Worm (Caenorhabditis elegans) whole organism, young adult: ENCODE data around the gene K08D9.10.

Experiments
- C06A6.2 ChIP-seq: fragments of 200-800 bp; sonication (Bioruptor generic); conservative IDR thresholded peaks from 2 replicates; pipeline ENCODE4 v1.3.6; 2022; ENCODE audit warnings: missing genetic modification characterization, missing compliant biosample characterization
- F33H1.4 ChIP-seq: fragments of 200-800 bp; sonication (Bioruptor generic); IDR thresholded peaks from 2 replicates; pipeline ENCODE4 v1.3.6; 2022; ENCODE audit warnings: missing genetic modification reagents, missing genetic modification characterization, missing compliant biosample characterization
- F37B4.10 ChIP-seq: fragments of 200-800 bp; sonication (Bioruptor generic); IDR thresholded peaks from 2 replicates; pipeline ENCODE4 v1.3.6; 2022; ENCODE audit warnings: missing genetic modification characterization, missing compliant biosample characterization
- F57A8.1 ChIP-seq: fragments of 200-800 bp; sonication (Bioruptor generic); optimal IDR thresholded peaks from 2 replicates; lab custom pipeline; 2018; ENCODE audit warnings: mild to moderate bottlenecking, missing genetic modification characterization, moderate library complexity, missing compliant biosample characterization
- T07F8.4 ChIP-seq: sonication (generic microtip); optimal IDR thresholded peaks from 2 replicates; lab custom pipeline; 2016; ENCODE audit warnings: mild to moderate bottlenecking, missing genetic modification characterization, moderate library complexity, missing compliant biosample characterization
- T26A5.8 ChIP-seq: sonication (generic microtip); optimal IDR thresholded peaks from 2 replicates; lab custom pipeline; 2016; ENCODE audit warnings: missing genetic modification characterization, missing compliant biosample characterization
- Y53F4B.3 ChIP-seq: fragments of 200-800 bp; sonication (Bioruptor generic); IDR thresholded peaks from 2 replicates; pipeline ENCODE4 v1.3.6; 2022; ENCODE audit warnings: missing genetic modification reagents, missing genetic modification characterization, missing compliant biosample characterization
- Y53G8AR.9 ChIP-seq: fragments of 200-800 bp; sonication (Bioruptor generic); conservative IDR thresholded peaks from 2 replicates; pipeline ENCODE4 v1.3.6; 2022; ENCODE audit warnings: missing genetic modification reagents, missing genetic modification characterization, missing compliant biosample characterization
- Y95B8A.8 ChIP-seq: fragments of 200-800 bp; sonication (Bioruptor generic); IDR thresholded peaks from 2 replicates; pipeline ENCODE4 v1.3.6; 2022; ENCODE audit warnings: missing genetic modification reagents, missing genetic modification characterization, missing compliant biosample characterization
- aptf-2 ChIP-seq: fragments of 200-800 bp; sonication (Bioruptor generic); conservative IDR thresholded peaks from 2 replicates; pipeline ENCODE4 v1.3.6; 2022; ENCODE audit warnings: missing genetic modification reagents, missing genetic modification characterization, missing compliant biosample characterization
- bed-1 ChIP-seq: fragments of 200-800 bp; sonication (Bioruptor generic); IDR thresholded peaks from 2 replicates; pipeline ENCODE4 v1.3.6; 2022; ENCODE audit warnings: missing genetic modification reagents, missing genetic modification characterization, missing compliant biosample characterization
- cebp-1 ChIP-seq, 2 experiments: fragments of 200-800 bp in 1 of 2; sonication (Bioruptor generic) in 1 of 2; sonication (generic microtip) in 1 of 2; IDR thresholded peaks in 1 of 2; optimal IDR thresholded peaks in 1 of 2; 2 replicates each; pipeline versions ENCODE4 v1.3.6 to Lab custom; 2017 to 2022; ENCODE audit warnings: missing compliant biosample characterization in 2 of 2, missing genetic modification characterization in 2 of 2, mild to moderate bottlenecking in 1 of 2, missing genetic modification reagents in 1 of 2, moderate library complexity in 1 of 2
- cebp-2 ChIP-seq: fragments of 200-800 bp; sonication (Bioruptor generic); IDR thresholded peaks from 2 replicates; pipeline ENCODE4 v1.3.6; 2022; ENCODE audit warnings: missing genetic modification characterization, missing compliant biosample characterization
- ceh-100 ChIP-seq: fragments of 200-800 bp; sonication (Bioruptor generic); IDR thresholded peaks from 2 replicates; pipeline ENCODE4 v1.3.6; 2022; ENCODE audit warnings: missing genetic modification reagents, missing genetic modification characterization, missing compliant biosample characterization
- ceh-40 ChIP-seq: fragments of 200-800 bp; sonication (Bioruptor generic); IDR thresholded peaks from 2 replicates; pipeline ENCODE4 v1.3.6; 2022; ENCODE audit warnings: missing genetic modification characterization, missing compliant biosample characterization
- dox-1 ChIP-seq: fragments of 200-800 bp; sonication (Bioruptor generic); IDR thresholded peaks from 2 replicates; pipeline ENCODE4 v1.3.6; 2022; ENCODE audit warnings: missing genetic modification reagents, missing genetic modification characterization, missing compliant biosample characterization
- lag-1 ChIP-seq: fragments of 200-800 bp; sonication (Bioruptor generic); IDR thresholded peaks from 2 replicates; pipeline ENCODE4 v1.3.6; 2022; ENCODE audit warnings: missing genetic modification reagents, missing genetic modification characterization, missing compliant biosample characterization
- lin-26 ChIP-seq: fragments of 200-800 bp; sonication (Bioruptor generic); IDR thresholded peaks from 2 replicates; pipeline ENCODE4 v1.3.6; 2022; ENCODE audit warnings: missing genetic modification reagents, missing genetic modification characterization, missing compliant biosample characterization
- lsy-27 ChIP-seq: sonication (generic microtip); optimal IDR thresholded peaks from 2 replicates; lab custom pipeline; 2017; ENCODE audit warnings: missing genetic modification characterization, mild to moderate bottlenecking, missing compliant biosample characterization, antibody characterized with exemption, missing genotype, borderline replicate concordance; ENCODE audit not compliant: insufficient read depth
- madf-6 ChIP-seq: fragments of 200-800 bp; sonication (Bioruptor generic); IDR thresholded peaks from 2 replicates; pipeline ENCODE4 v1.3.6; 2022; ENCODE audit warnings: missing genetic modification reagents, missing genetic modification characterization, missing compliant biosample characterization
- mcd-1 ChIP-seq: fragments of 200-800 bp; sonication (Bioruptor generic); IDR thresholded peaks from 2 replicates; pipeline ENCODE4 v1.3.6; 2022; ENCODE audit warnings: missing genetic modification reagents, missing genetic modification characterization, missing compliant biosample characterization
- mxl-1 ChIP-seq: sonication (generic microtip); optimal IDR thresholded peaks from 2 replicates; lab custom pipeline; 2016; ENCODE audit warnings: missing genetic modification characterization, missing compliant biosample characterization
- nfyb-1 ChIP-seq: fragments of 200-800 bp; sonication (Bioruptor generic); IDR thresholded peaks from 2 replicates; pipeline ENCODE4 v1.3.6; 2022; ENCODE audit warnings: missing genetic modification reagents, missing genetic modification characterization, missing compliant biosample characterization
- nhr-120 ChIP-seq: fragments of 200-800 bp; sonication (Bioruptor generic); IDR thresholded peaks from 2 replicates; pipeline ENCODE4 v1.3.6; 2022; ENCODE audit warnings: missing genetic modification characterization, missing compliant biosample characterization
- nhr-80 ChIP-seq: sonication (generic microtip); optimal IDR thresholded peaks from 2 replicates; lab custom pipeline; 2016; ENCODE audit warnings: missing genetic modification characterization, missing compliant biosample characterization
- nhr-90 ChIP-seq: sonication (generic microtip); optimal IDR thresholded peaks from 2 replicates; lab custom pipeline; 2016; ENCODE audit warnings: missing genotype, mild to moderate bottlenecking, missing genetic modification characterization, missing compliant biosample characterization
- snpc-1.3 ChIP-seq: sonication (generic microtip); optimal IDR thresholded peaks from 2 replicates; lab custom pipeline; 2017; ENCODE audit warnings: missing genetic modification characterization, mild to moderate bottlenecking, missing compliant biosample characterization, antibody characterized with exemption, moderate library complexity, missing genotype, missing genetic modification reagents; ENCODE audit not compliant: insufficient read depth
- snpc-4 ChIP-seq, 5 experiments: fragments of 150-350 bp in 1 of 5; sonication (generic microtip) in 4 of 5; optimal IDR thresholded peaks; 2 replicates each; lab custom pipeline; 2014 to 2018; ENCODE audit warnings: missing genetic modification characterization in 5 of 5, missing biosample characterization in 3 of 5, antibody characterized with exemption in 2 of 5, mild to moderate bottlenecking in 2 of 5, missing compliant biosample characterization in 2 of 5, missing genotype in 2 of 5, moderate library complexity in 2 of 5, missing genetic modification reagents in 1 of 5
- tbp1 ChIP-seq: fragments of 200-800 bp; sonication (Bioruptor generic); optimal IDR thresholded peaks from 2 replicates; lab custom pipeline; 2018; ENCODE audit warnings: mild to moderate bottlenecking, missing genetic modification characterization, missing compliant biosample characterization
- unc-130 ChIP-seq: sonication (generic microtip); optimal IDR thresholded peaks from 2 replicates; lab custom pipeline; 2016; ENCODE audit warnings: missing genetic modification reagents, missing genetic modification characterization, missing compliant biosample characterization
- xnd-1 ChIP-seq: sonication (generic microtip); optimal IDR thresholded peaks from 2 replicates; lab custom pipeline; 2016; ENCODE audit warnings: missing genotype, missing genetic modification reagents, missing genetic modification characterization, missing compliant biosample characterization
- ztf-28 ChIP-seq: fragments of 200-800 bp; sonication (Bioruptor generic); IDR thresholded peaks from 2 replicates; pipeline ENCODE4 v1.3.6; 2022; ENCODE audit warnings: missing genetic modification reagents, missing genetic modification characterization, missing compliant biosample characterization
- ztf-3 ChIP-seq: fragments of 200-800 bp; sonication (Bioruptor generic); optimal IDR thresholded peaks from 2 replicates; lab custom pipeline; 2018; ENCODE audit warnings: mild to moderate bottlenecking, missing genetic modification characterization, missing compliant biosample characterization

Gene K08D9.10

ce11 chrV:3193091-3193608 is 37.5 kb upstream of the K08D9.10 start, which contains the start of the genes Y73C8B.3 and Y73C8B.9 (continued):
- TF ChIP-seq ztf-28 (GFP tag; lab: Robert Waterston, UW) (no peak), unc-130 (no peak), dox-1 (no peak), ceh-40 (no peak), T07F8.4 (no peak)

DNA sequence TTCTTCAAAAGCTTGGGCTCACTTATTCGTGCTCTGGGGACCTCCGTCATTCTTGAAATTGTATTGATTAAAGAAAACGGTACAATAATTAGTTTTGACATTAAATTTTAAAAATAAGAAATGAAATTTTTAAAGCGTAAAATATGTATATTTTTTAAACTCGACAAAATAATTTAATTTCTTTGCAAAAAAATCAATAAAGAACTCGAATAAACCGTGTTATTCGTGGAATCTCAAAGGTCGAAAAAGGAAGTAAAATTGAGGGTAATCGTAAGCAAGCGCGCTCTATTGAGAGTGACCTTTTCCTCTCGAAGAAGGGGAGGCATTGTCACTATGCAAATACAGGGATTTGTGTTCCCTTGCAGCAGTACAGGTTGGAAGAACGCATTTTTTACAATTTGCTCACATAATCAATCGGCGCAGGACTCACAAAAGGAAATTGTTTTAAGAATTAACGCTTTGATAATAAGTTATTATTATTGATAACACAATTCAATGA is 35.7 kb upstream of the K08D9.10 start, which contains the start of gene Y73C8B.2:
Gene Y73C8B.2 (minus strand): TSS at position 51 of the 499 bp plus-strand sequence.
- TF ChIP-seq T26A5.8 = no peak
- TF ChIP-seq F37B4.10 (GFP tag; lab: Robert Waterston, UW) = no peak
- TF ChIP-seq lsy-27 (tag; lab: Kevin White, UChicago) = no peak
- TF ChIP-seq ztf-3 (GFP tag; lab: Kevin White, UChicago) = no peak
- TF ChIP-seq Y53F4B.3 = no peak
- TF ChIP-seq nhr-80 (tag; lab: Kevin White, UChicago) = peak; percentile 8
- no peak for TF ChIP-seq xnd-1 (tag; lab: Kevin White, UChicago)
- TF ChIP-seq bed-1 (GFP tag; lab: Robert Waterston, UW) = no peak
- no peak for TF ChIP-seq unc-130
- no peak for TF ChIP-seq F33H1.4 (GFP tag; lab: Robert Waterston, UW)
- no peak for TF ChIP-seq Y53G8AR.9 (GFP tag; lab: Robert Waterston, UW)
- no peak for TF ChIP-seq tbp1 (GFP tag; lab: Kevin White, UChicago)
- TF ChIP-seq mcd-1 (GFP tag; lab: Robert Waterston, UW) = peak; percentile 73
- TF ChIP-seq cebp-1 (GFP tag; IDR thresholded peaks at IDR 0.05; lab: Robert Waterston, UW) = no peak
- TF ChIP-seq cebp-1 (tag; optimal IDR thresholded peaks at IDR 0.05; lab: Kevin White, UChicago) = no peak
- no peak for TF ChIP-seq cebp-2 (GFP tag; lab: Robert Waterston, UW)
- TF ChIP-seq lag-1 (GFP tag; lab: Robert Waterston, UW) = no peak
- no peak for TF ChIP-seq snpc-1.3 (tag; lab: Kevin White, UChicago)
- no peak for TF ChIP-seq aptf-2 (GFP tag; lab: Robert Waterston, UW)

DNA sequence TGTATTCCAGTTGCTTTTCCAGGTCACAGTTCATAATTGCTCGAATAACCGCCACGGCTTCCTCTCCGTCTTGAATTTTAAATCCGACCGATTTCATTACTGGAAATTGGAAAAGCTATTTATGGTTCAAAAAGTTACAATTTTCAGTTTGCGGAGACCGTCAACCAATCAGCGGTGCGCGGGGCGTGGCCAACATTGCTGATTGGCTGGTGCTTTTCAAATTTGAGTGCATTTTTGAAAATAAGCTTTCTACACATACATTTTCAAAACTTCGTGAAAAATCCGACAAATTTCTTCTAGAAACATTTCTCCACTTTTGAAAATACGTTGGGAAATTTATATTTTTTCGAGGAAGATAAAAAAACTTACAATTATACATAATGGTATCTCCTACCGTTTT is 34.9 kb upstream of the K08D9.10 start:
- TF ChIP-seq C06A6.2 (GFP tag; lab: Robert Waterston, UW) (no peak), nhr-120 (GFP tag; lab: Robert Waterston, UW) (no peak), Y95B8A.8 (GFP tag; lab: Robert Waterston, UW) (no peak), nfyb-1 (peak; percentile 66; the same call in 1 of the 2 replicates), snpc-4 (GFP tag; optimal IDR thresholded peaks at IDR 0.05; lab: Kevin White, UChicago) (no peak), snpc-4 (tag; optimal IDR thresholded peaks at IDR 0.05; lab: Kevin White, UChicago) (no peak)

- TF ChIP-seq madf-6 = no peak
- no peak for TF ChIP-seq cebp-1 (GFP tag; IDR thresholded peaks at IDR 0.05; lab: Robert Waterston, UW)
- TF ChIP-seq cebp-1 (tag; optimal IDR thresholded peaks at IDR 0.05; lab: Kevin White, UChicago) = peak; percentile 2
- TF ChIP-seq, all 124 proteins: peak for 1
These were observed 33.8 kb upstream of the K08D9.10 start, which contains the start of the genes Y73C8B.1 and Y73C8B.5 for ce11 chrV:3196832-3197329. Gene Y73C8B.1, minus strand, starts transcription at chrV:3196882. Gene Y73C8B.5, plus strand, starts transcription at chrV:3197268.

DNA sequence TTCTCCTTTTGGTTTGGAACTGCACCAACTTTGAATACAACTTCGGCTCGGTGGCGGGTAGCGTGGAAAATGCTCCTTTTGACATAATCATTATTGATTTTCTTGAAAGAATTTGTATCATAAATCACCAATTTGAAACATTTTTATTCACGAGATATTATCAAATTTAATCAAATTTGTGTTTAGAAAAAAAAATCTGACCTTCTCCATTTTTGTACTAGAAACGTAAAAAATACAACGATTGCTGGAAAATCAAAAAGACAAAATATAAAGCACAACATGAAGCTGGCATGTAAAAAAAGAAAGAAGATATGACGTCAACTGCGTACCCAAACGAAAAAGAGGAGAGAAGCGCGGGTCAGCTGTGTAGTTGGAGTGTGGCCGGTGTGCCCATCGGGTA is 30.4 kb upstream of the K08D9.10 start, which contains the start of gene K08D9.4:
Gene K08D9.4 (minus strand): TSS at position 101 of the 400 bp plus-strand sequence.
- TF ChIP-seq lin-26 (no peak), mxl-1 (tag; lab: Kevin White, UChicago) (no peak), nhr-90 (no peak), nfyb-1 (no peak), ceh-100 (GFP tag; lab: Robert Waterston, UW) (no peak), F57A8.1 (GFP tag; lab: Kevin White, UChicago) (no peak)
- TF ChIP-seq, all 124 proteins: peak for 0
